Worm (Caenorhabditis elegans): ENCODE data around the gene F01D4.5.

DNA sequence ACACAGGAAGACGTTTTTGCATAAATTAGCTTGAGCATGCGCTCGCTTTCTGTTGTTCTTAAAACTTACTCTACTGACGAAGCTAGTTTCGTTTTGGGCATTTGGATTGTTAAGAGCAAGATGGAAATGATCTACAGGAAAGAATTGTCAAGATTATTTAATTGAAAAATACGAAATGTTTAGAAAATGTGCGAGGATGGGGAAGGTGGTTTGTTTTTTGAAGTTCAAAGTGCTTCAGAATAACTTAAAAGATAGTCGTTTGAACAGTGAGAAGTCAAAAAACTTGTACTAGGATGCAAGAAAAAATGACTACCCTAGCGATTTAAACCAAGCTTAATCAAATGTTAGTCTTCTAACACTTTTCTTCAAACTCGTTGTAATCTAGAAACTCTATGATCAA, 26.3 kb downstream of the F01D4.5 start, which contains the start of gene srb-17:
- no peak for TF ChIP-seq sox-4 (tag; optimal IDR thresholded peaks at IDR 0.05)
- no peak for TF ChIP-seq aly-2 (tag; optimal IDR thresholded peaks at IDR 0.05)
- TF ChIP-seq fkh-4 (tag; optimal IDR thresholded peaks at IDR 0.05; ENCODE audit: borderline replicate concordance) = no peak
- no peak for TF ChIP-seq snpc-4 (tag; optimal IDR thresholded peaks at IDR 0.05)
- TF ChIP-seq unc-62 (GFP tag; optimal IDR thresholded peaks at IDR 0.05) = no peak
- no peak for TF ChIP-seq snu-23 (GFP tag; optimal IDR thresholded peaks at IDR 0.05)
- no peak for TF ChIP-seq lin-39 (tag; optimal IDR thresholded peaks at IDR 0.05)
- TF ChIP-seq egl-27 (tag; optimal IDR thresholded peaks at IDR 0.05) = no peak
- TF ChIP-seq nhr-11 (tag; optimal IDR thresholded peaks at IDR 0.05) = no peak
- no peak for TF ChIP-seq nhr-47 (tag; optimal IDR thresholded peaks at IDR 0.05)
- no peak for TF ChIP-seq pqm-1 (tag; optimal IDR thresholded peaks at IDR 0.05)
- no peak for TF ChIP-seq dpl-1 (GFP tag; optimal IDR thresholded peaks at IDR 0.05)
